Worm (Caenorhabditis elegans) whole organism, midembryonic: ENCODE data around the gene F13H10.6.

Experiments used
- T22C8.4 ChIP-seq: fragments of 200-800 bp; sonication (Bioruptor generic); IDR thresholded peaks from 2 replicates; pipeline ENCODE4 v1.3.6; 2022; ENCODE audit warnings: missing genetic modification characterization, missing compliant biosample characterization
- cog-1 ChIP-seq: sonication (generic microtip); optimal IDR thresholded peaks from 2 replicates; lab custom pipeline; 2016; ENCODE audit warnings: missing genetic modification characterization, missing compliant biosample characterization
- flt-1 ChIP-seq: fragments of 200-800 bp; sonication (Bioruptor generic); IDR thresholded peaks from 2 replicates; pipeline ENCODE4 v1.3.6; 2022; ENCODE audit warnings: missing genetic modification characterization, missing compliant biosample characterization
- klf-2 ChIP-seq: fragments of 200-800 bp; sonication (Bioruptor generic); conservative IDR thresholded peaks from 2 replicates; pipeline ENCODE4 v1.3.6; 2022; ENCODE audit warnings: missing genetic modification reagents, missing genetic modification characterization, missing compliant biosample characterization
- med-1 ChIP-seq: sonication (generic microtip); optimal IDR thresholded peaks from 2 replicates; lab custom pipeline; 2017; ENCODE audit warnings: missing genetic modification characterization, mild to moderate bottlenecking, missing compliant biosample characterization, antibody characterized with exemption, missing genetic modification reagents; ENCODE audit not compliant: insufficient read depth
- ref-1 ChIP-seq: fragments of 200-800 bp; sonication (Bioruptor generic); conservative IDR thresholded peaks from 2 replicates; pipeline ENCODE4 v1.3.6; 2022; ENCODE audit warnings: missing genetic modification reagents, missing genetic modification characterization, missing compliant biosample characterization
- tab-1 ChIP-seq: fragments of 200-800 bp; sonication (Bioruptor generic); IDR thresholded peaks from 2 replicates; pipeline ENCODE4 v1.3.6; 2022; ENCODE audit warnings: missing genetic modification characterization, missing compliant biosample characterization
- ztf-23 ChIP-seq: fragments of 200-800 bp; sonication (Bioruptor generic); IDR thresholded peaks from 2 replicates; pipeline ENCODE4 v1.3.6; 2022; ENCODE audit warnings: missing genetic modification reagents, missing genetic modification characterization, missing compliant biosample characterization
- ztf-29 ChIP-seq: fragments of 200-800 bp; sonication (Bioruptor generic); IDR thresholded peaks from 2 replicates; pipeline ENCODE4 v1.3.6; 2022; ENCODE audit warnings: missing genetic modification reagents, missing genetic modification characterization, missing compliant biosample characterization

Gene F13H10.6

DNA sequence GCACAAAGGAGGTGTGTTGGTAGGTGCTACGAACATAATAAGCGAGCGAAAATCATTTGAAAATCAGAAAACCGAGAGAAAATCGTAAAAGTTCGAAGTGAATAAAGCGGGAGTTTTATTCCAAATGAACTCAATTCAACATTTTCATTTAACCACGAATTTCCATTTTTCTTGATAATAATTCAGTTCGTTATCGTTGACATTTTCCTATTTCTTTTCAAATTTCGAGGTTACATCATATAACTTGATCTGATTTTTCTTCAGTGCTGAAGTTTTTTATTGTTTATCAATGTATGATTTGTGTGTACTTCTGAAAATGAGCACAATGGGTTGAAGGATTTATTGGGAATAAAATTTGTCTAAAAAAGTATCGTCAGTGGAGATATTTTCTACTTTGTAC, 22.5 kb downstream of the F13H10.6 start:
- TF ChIP-seq T22C8.4 (GFP tag; lab: Robert Waterston, UW), result no peak
- TF ChIP-seq klf-2 (GFP tag; lab: Robert Waterston, UW), result no peak
- TF ChIP-seq flt-1 (GFP tag; lab: Robert Waterston, UW), result no peak
- TF ChIP-seq med-1 (GFP tag; lab: Kevin White, UChicago), result no peak
- TF ChIP-seq ref-1 (GFP tag; lab: Robert Waterston, UW), result no peak
- TF ChIP-seq cog-1, result no peak
- no peak for TF ChIP-seq ztf-23 (GFP tag; lab: Robert Waterston, UW)
- no peak for TF ChIP-seq ztf-29
- no peak for TF ChIP-seq tab-1 (GFP tag; lab: Robert Waterston, UW)

- no peak for TF ChIP-seq T22C8.4 (GFP tag; lab: Robert Waterston, UW)
- no peak for TF ChIP-seq ztf-23 (GFP tag; lab: Robert Waterston, UW)
- TF ChIP-seq klf-2 (GFP tag; lab: Robert Waterston, UW), result no peak
- no peak for TF ChIP-seq flt-1 (GFP tag; lab: Robert Waterston, UW)
- TF ChIP-seq ref-1 (GFP tag; lab: Robert Waterston, UW), result no peak
- TF ChIP-seq med-1 (GFP tag; lab: Kevin White, UChicago), result no peak
- TF ChIP-seq ztf-29, result no peak
- no peak for TF ChIP-seq cog-1
- no peak for TF ChIP-seq tab-1 (GFP tag; lab: Robert Waterston, UW)
Observed at ce11 chrIV:11032288-11032687, 23.2 kb downstream of the F13H10.6 start, which contains the start of gene hrg-6. TSS of gene hrg-6 (plus strand) at chrIV:11032588.

DNA sequence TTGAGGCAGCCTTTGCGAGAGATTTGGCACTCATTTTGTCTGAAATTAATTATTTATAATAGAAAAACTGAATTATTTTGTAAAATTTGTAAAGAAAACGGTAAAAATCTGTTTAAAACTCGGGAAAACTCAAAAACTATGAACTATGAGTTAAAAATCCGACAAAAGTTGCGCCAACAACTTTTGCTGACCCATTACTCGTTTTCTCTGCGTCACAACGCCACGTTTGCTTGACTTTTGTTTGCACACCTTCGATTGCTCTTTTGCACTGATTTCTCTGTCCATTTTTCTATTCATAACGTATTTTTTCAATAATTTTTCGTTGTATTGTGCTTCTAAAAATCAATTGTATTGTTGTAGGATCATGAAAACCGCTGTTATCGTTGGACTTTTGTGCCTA, 27.1 kb downstream of the F13H10.6 start, which contains the start of gene fkb-1:
fkb-1 (plus strand) TSS at position 361 of the 400 bp plus-strand sequence.
- TF ChIP-seq T22C8.4 (GFP tag; lab: Robert Waterston, UW) (no peak), ztf-23 (GFP tag; lab: Robert Waterston, UW) (no peak), med-1 (GFP tag; lab: Kevin White, UChicago) (no peak), flt-1 (GFP tag; lab: Robert Waterston, UW) (no peak), ref-1 (GFP tag; lab: Robert Waterston, UW) (no peak), cog-1 (no peak), klf-2 (GFP tag; lab: Robert Waterston, UW) (no peak), ztf-29 (no peak), tab-1 (GFP tag; lab: Robert Waterston, UW) (no peak)

- TF ChIP-seq cog-1 (no peak), med-1 (GFP tag; lab: Kevin White, UChicago) (no peak), klf-2 (GFP tag; lab: Robert Waterston, UW) (no peak), ztf-29 (no peak), tab-1 (GFP tag; lab: Robert Waterston, UW) (no peak), flt-1 (GFP tag; lab: Robert Waterston, UW) (no peak), ref-1 (GFP tag; lab: Robert Waterston, UW) (no peak), T22C8.4 (GFP tag; lab: Robert Waterston, UW) (no peak), ztf-23 (GFP tag; lab: Robert Waterston, UW) (no peak)
Observed at ce11 chrIV:11037118-11037719, 28.1 kb downstream of the F13H10.6 start.

DNA sequence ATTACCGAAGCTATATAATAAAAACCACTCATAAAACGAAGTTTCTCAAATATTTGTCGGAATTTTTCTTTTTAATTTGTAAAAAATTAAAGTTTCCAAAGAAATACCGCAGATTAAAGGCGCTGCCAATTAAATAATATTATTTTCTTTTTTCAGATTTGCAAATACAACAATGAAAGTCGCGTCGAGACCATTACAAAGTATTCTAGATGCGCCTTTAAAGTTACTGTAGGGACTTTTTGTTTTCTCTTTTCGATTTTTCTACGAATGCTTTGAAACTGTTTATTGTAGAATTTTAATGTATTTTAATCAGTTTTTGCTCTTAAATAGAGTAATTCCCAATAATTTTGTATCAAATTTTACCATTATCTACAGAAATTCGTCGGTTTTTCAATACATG, 29.1 kb downstream of the F13H10.6 start:
- TF ChIP-seq ref-1 (GFP tag; lab: Robert Waterston, UW) (no peak), med-1 (GFP tag; lab: Kevin White, UChicago) (no peak), flt-1 (GFP tag; lab: Robert Waterston, UW) (no peak), cog-1 (no peak), ztf-23 (GFP tag; lab: Robert Waterston, UW) (no peak), tab-1 (GFP tag; lab: Robert Waterston, UW) (no peak), klf-2 (GFP tag; lab: Robert Waterston, UW) (no peak), T22C8.4 (GFP tag; lab: Robert Waterston, UW) (no peak), ztf-29 (no peak)

- no peak for TF ChIP-seq klf-2 (GFP tag; lab: Robert Waterston, UW)
- TF ChIP-seq ztf-29, result no peak
- TF ChIP-seq ztf-23 (GFP tag; lab: Robert Waterston, UW), result no peak
- TF ChIP-seq T22C8.4 (GFP tag; lab: Robert Waterston, UW), result no peak
- TF ChIP-seq cog-1, result no peak
- TF ChIP-seq med-1 (GFP tag; lab: Kevin White, UChicago), result no peak
- no peak for TF ChIP-seq tab-1 (GFP tag; lab: Robert Waterston, UW)
- no peak for TF ChIP-seq flt-1 (GFP tag; lab: Robert Waterston, UW)
- no peak for TF ChIP-seq ref-1 (GFP tag; lab: Robert Waterston, UW)
Observed at ce11 chrIV:11038618-11038664, 29.3 kb downstream of the F13H10.6 start, which contains the start of gene kdin-1. TSS of gene kdin-1 (plus strand) at chrIV:11038655.

DNA sequence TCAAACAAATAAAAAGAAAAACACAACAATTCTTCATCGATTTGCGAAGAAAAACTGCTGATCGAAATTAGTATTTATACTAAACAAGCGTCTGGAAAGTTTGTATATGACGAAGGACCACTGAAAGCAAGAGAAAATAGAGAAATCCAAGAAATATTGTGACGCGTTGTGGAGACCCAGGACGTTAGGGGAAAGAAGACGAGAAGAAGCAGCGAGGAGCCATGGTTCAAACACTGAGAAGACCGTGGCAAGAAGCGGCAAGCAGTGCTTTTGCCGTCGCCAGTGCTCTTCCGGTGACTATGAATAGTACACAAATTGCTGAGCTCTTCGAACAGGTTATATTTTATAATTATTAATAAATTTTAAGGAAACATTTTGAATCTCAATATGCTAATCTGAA, 29.6 kb downstream of the F13H10.6 start:
- TF ChIP-seq ref-1 (GFP tag; lab: Robert Waterston, UW) (no peak), ztf-29 (no peak), klf-2 (GFP tag; lab: Robert Waterston, UW) (no peak), ztf-23 (GFP tag; lab: Robert Waterston, UW) (no peak), T22C8.4 (GFP tag; lab: Robert Waterston, UW) (no peak), tab-1 (GFP tag; lab: Robert Waterston, UW) (no peak), cog-1 (no peak), flt-1 (GFP tag; lab: Robert Waterston, UW) (no peak), med-1 (GFP tag; lab: Kevin White, UChicago) (no peak)

- TF ChIP-seq klf-2 (GFP tag; lab: Robert Waterston, UW) (no peak), ref-1 (GFP tag; lab: Robert Waterston, UW) (no peak), ztf-23 (GFP tag; lab: Robert Waterston, UW) (no peak)
Observed at ce11 chrIV:11044377-11044776, 35.3 kb downstream of the F13H10.6 start.

- TF ChIP-seq med-1 (GFP tag; lab: Kevin White, UChicago) (no peak), ztf-29 (no peak), klf-2 (GFP tag; lab: Robert Waterston, UW) (no peak), ztf-23 (GFP tag; lab: Robert Waterston, UW) (no peak), ref-1 (GFP tag; lab: Robert Waterston, UW) (no peak), T22C8.4 (GFP tag; lab: Robert Waterston, UW) (no peak), tab-1 (GFP tag; lab: Robert Waterston, UW) (no peak), cog-1 (no peak), flt-1 (GFP tag; lab: Robert Waterston, UW) (no peak)
Observed at ce11 chrIV:11048871-11049270, 39.8 kb downstream of the F13H10.6 start, which contains the start of gene F36H1.11. TSS of gene F36H1.11 (plus strand) at chrIV:11049171.
